Fruit fly (Drosophila melanogaster): ENCODE data around the gene Nha2.

The Nha2 gene

DNA sequence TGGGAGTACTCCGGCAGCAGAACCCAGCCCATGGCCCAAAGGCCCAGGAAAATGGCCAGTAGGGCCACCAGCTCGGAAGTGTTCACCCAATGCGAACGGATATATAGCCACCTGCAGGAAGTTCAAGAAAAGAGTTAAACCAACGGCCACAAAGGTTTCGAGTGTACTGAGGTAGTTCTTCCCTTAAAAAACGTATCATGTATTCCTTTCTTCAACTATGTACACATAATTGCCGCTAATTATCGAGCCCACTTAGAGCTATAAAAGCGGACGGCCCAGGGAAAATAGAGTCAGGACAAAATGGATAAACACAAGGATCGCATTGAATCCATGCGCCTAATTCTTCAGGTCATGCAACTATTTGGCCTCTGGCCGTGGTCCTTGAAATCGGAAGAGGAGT is 11.3 kb downstream of the Nha2 start, which contains the start of gene Or94a:
Gene Or94a (plus strand): TSS at position 301 of the 400 bp plus-strand sequence.
- TF ChIP-seq az2 (GFP tag; optimal IDR thresholded peaks at IDR 0.05) (no peak), tin (GFP tag; optimal IDR thresholded peaks at IDR 0.05) (no peak), CG18619 (GFP tag; optimal IDR thresholded peaks at IDR 0.05) (no peak), CG8089 (GFP tag; optimal IDR thresholded peaks at IDR 0.05) (no peak), vfl (GFP tag; optimal IDR thresholded peaks at IDR 0.05) (no peak), CG16815 (GFP tag; optimal IDR thresholded peaks at IDR 0.05) (no peak), Neu2 (GFP tag; optimal IDR thresholded peaks at IDR 0.05; ENCODE audit: borderline replicate concordance) (no peak), Eip74EF (GFP tag; optimal IDR thresholded peaks at IDR 0.05) (no peak), dimm (GFP tag; IDR thresholded peaks at IDR 0.05) (no peak), Lpt (GFP tag; optimal IDR thresholded peaks at IDR 0.05) (no peak), CG6854 (GFP tag; optimal IDR thresholded peaks at IDR 0.05) (no peak), twi (tag; optimal IDR thresholded peaks at IDR 0.05) (no peak)

DNA sequence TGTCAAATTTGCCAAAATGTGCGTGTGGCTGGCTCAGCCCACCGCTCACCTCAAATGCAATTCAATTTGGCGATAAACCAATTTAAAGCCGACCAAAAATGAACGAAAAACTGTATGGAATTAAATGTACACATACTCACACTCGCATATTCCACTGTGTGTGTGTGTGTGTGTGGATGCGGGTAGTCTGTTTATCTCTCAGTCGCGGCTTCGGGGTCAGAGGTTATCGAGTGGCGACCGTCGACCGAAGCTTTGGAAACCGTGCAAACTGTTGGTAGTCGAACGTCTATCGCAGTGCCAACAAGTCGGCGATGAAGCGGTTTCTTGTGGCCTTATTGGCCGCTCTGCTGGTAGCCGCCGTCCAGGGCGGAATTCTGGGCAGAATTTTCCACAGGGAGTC is 21.3 kb downstream of the Nha2 start, which contains the start of gene Gbp3:
Gene Gbp3 (plus strand): TSS at position 274 of the 400 bp plus-strand sequence.
- no peak for TF ChIP-seq CG11093 (GFP tag; IDR thresholded peaks at IDR 0.05)
- TF ChIP-seq Drgx (GFP tag; IDR thresholded peaks at IDR 0.05) = no peak
- no peak for TF ChIP-seq Elba2 (GFP tag; optimal IDR thresholded peaks at IDR 0.05)
- TF ChIP-seq CG3838 (GFP tag; optimal IDR thresholded peaks at IDR 0.05) = no peak
- TF ChIP-seq sens-2 (GFP tag; IDR thresholded peaks at IDR 0.05) = no peak
- TF ChIP-seq Dek (tag; optimal IDR thresholded peaks at IDR 0.05) = no peak
- TF ChIP-seq hth (optimal IDR thresholded peaks at IDR 0.05) = no peak
- TF ChIP-seq Jarid2 (GFP tag; optimal IDR thresholded peaks at IDR 0.05) = no peak
- TF ChIP-seq sqz (GFP tag; optimal IDR thresholded peaks at IDR 0.05) = no peak
- TF ChIP-seq Deaf1 (tag; optimal IDR thresholded peaks at IDR 0.05) = no peak
- no peak for TF ChIP-seq CG5245 (GFP tag; optimal IDR thresholded peaks at IDR 0.05)
- TF ChIP-seq sens (GFP tag) = no peak
- TF ChIP-seq CG4820 (GFP tag; optimal IDR thresholded peaks at IDR 0.05) = no peak

DNA sequence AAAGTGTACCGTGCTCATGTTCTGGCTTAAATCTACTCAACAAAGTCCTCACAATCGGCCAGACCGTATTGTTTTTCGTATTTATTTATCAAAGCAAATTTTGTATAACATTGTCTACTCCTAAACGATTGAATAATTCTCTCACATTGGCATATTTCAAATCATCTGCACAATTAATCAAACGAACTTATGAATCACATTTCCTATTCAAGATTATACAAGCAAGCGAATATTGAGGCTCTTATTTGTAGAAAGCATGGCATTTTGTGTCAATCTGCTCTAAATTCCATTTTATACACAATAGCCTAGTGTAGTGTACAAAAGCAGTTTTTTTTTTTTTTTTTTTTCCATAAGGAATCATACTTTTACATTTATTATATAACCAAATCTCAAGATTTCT is 32.3 kb downstream of the Nha2 start, which contains the start of gene Tpl94D:
Gene Tpl94D (plus strand): TSS at position 301 of the 400 bp plus-strand sequence.
- TF ChIP-seq p53 (GFP tag; optimal IDR thresholded peaks at IDR 0.05) (no peak), CG2678 (tag; optimal IDR thresholded peaks at IDR 0.05) (no peak)

DNA sequence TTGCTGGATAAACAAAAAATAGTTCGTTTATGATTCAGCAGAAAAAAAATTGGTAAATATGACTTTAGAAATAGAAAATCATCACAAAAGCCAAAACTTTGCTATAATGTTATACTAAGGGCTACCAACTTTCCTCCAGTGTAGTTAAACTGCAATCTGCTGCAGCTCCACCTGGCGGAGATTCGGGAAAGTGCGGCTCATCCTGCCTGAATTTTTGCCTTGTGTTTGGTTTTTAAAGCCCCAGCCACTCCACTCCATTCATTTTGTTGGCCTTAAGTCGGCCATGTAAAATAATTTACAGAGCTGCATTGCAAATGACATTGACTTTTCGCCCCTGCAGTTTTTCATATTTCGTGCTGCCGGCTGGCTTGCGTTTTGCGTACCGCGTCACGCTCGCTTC is 33.1 kb downstream of the Nha2 start:
- TF ChIP-seq CTCF (GFP tag; optimal IDR thresholded peaks at IDR 0.05) (peak; percentile 31), fd3F (GFP tag; optimal IDR thresholded peaks at IDR 0.05) (no peak), fu2 (GFP tag; optimal IDR thresholded peaks at IDR 0.05) (no peak)

All from whole organism, embryonic.